Fruit fly (Drosophila melanogaster) whole organism, pupa: Measurements from ENCODE around the gene p53.

Source experiments
- CG13204 ChIP-seq: fragments of 200-800 bp; sonication (Bioruptor generic); optimal IDR thresholded peaks from 2 replicates; lab custom pipeline; 2018; ENCODE audit warnings: missing biosample characterization, mild to moderate bottlenecking, missing genetic modification characterization, moderate library complexity
- CG14655 ChIP-seq: fragments of 200-800 bp; sonication (Bioruptor generic); optimal IDR thresholded peaks from 3 replicates; lab custom pipeline; 2017; ENCODE audit warnings: mild to moderate bottlenecking, missing biosample characterization, missing genetic modification reagents, missing genetic modification characterization
- CG4496 ChIP-seq: fragments of 200-800 bp; sonication (Bioruptor generic); IDR thresholded peaks from 3 replicates; pipeline ENCODE4 v1.3.6; 2022; ENCODE audit warnings: missing biosample characterization, missing genetic modification characterization
- CG8159 ChIP-seq: fragments of 200-800 bp; sonication (Bioruptor generic); optimal IDR thresholded peaks from 3 replicates; lab custom pipeline; 2018; ENCODE audit warnings: missing biosample characterization, mild to moderate bottlenecking, missing genetic modification characterization, moderate library complexity
- gl ChIP-seq: fragments of 200-800 bp; sonication (Bioruptor generic); optimal IDR thresholded peaks from 2 replicates; lab custom pipeline; 2018; ENCODE audit warnings: missing biosample characterization, mild to moderate bottlenecking, missing genetic modification characterization

DNA sequence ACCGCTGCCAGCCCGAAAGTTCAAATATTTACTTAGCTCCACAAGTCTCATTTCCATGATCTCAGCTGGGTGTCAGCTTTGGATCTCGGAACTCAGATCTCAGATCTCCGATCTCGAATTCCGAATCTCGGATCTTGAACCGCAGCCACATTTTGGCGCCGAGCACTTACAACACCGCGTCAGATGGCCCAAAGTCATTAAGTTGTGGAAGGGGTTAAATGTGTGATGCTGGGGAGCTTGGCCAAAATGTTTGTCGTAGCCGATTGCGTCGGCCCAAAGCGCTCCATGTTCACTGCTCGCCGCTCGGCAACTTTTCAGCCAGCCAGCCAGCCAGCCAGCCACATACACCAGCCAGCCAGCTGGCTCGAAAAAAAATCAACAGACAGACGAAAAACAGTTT is 41.9 kb downstream of the p53 start, which contains the start of gene CG6688:
- TF ChIP-seq CG4496 (no peak), gl (no peak), CG14655 (GFP tag; lab: Kevin White, UChicago) (no peak), CG13204 (no peak), CG8159 (no peak)
